Worm (Caenorhabditis elegans) whole organism, L4/young adult: ENCODE data around the gene F19B2.5.

Source experiments
- W03F9.2 ChIP-seq: fragments of 150-350 bp; optimal IDR thresholded peaks from 2 replicates; lab custom pipeline; 2014; ENCODE audit warnings: missing biosample characterization, missing genetic modification characterization
- dao-5 ChIP-seq: sonication (generic microtip); optimal IDR thresholded peaks from 2 replicates; lab custom pipeline; 2016; ENCODE audit warnings: missing genotype, missing genetic modification characterization, moderate library complexity, missing compliant biosample characterization
- him-1 ChIP-seq: sonication (generic microtip); optimal IDR thresholded peaks from 2 replicates; lab custom pipeline; 2016; ENCODE audit warnings: missing genotype, missing genetic modification reagents, missing genetic modification characterization, missing compliant biosample characterization

DNA sequence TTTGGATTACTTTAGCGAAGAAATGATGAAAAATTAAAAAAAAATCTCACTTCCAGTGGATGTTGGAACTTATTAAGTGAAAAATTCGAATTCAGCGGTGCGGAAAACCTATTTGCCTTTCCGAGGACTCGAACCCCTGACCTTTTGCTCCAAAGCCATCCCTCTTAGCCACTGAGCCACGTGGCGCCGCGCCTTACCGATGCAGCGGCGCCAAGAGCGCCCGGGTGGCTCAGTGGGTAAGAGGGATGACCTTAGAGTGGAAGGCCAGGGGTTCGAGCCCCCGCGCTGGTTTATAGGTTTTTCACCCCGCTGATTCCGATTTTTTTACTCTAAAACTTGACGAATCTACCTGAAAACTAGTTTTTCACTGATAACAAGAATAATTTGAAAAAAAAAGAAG is 36.4 kb downstream of the F19B2.5 start:
- no peak for TF ChIP-seq him-1 (tag; lab: Kevin White, UChicago)
- TF ChIP-seq W03F9.2 (tag; lab: Kevin White, UChicago) = no peak
- no peak for TF ChIP-seq dao-5
